Worm (Caenorhabditis elegans): ENCODE results near the gene sft-1.

- TF ChIP-seq nhr-77 (tag; optimal IDR thresholded peaks at IDR 0.05) (no peak), aly-2 (tag; optimal IDR thresholded peaks at IDR 0.05) (no peak), mdl-1 (tag; optimal IDR thresholded peaks at IDR 0.05) (no peak), fos-1 (tag; optimal IDR thresholded peaks at IDR 0.05) (no peak), unc-55 (GFP tag; optimal IDR thresholded peaks at IDR 0.05) (no peak), lsy-2 (tag; optimal IDR thresholded peaks at IDR 0.05) (no peak), alr-1 (tag; optimal IDR thresholded peaks at IDR 0.05) (no peak), ama-1 (optimal IDR thresholded peaks at IDR 0.05) (no peak), nhr-11 (tag; optimal IDR thresholded peaks at IDR 0.05) (no peak), unc-39 (tag; optimal IDR thresholded peaks at IDR 0.05) (no peak), R02D3.7 (tag; optimal IDR thresholded peaks at IDR 0.05) (no peak), ZK546.5 (tag; optimal IDR thresholded peaks at IDR 0.05) (no peak)
These were observed 18.7 kb downstream of the sft-1 start for ce11 chrIII:3105212-3105611.
